Worm (Caenorhabditis elegans) whole organism, mixed stage, embryonic: ENCODE measurements around the gene rmd-2.

Experiments used
- ceh-43 ChIP-seq: fragments of 200-800 bp; sonication (Bioruptor generic); optimal IDR thresholded peaks from 2 replicates; lab custom pipeline; 2018; ENCODE audit warnings: mild to moderate bottlenecking, missing genetic modification characterization, moderate library complexity, missing compliant biosample characterization
- elt-3 ChIP-seq: fragments of 150-350 bp; optimal IDR thresholded peaks from 2 replicates; lab custom pipeline; 2014; ENCODE audit warnings: missing biosample characterization, missing genetic modification characterization
- lsy-2 ChIP-seq: fragments of 150-350 bp; optimal IDR thresholded peaks from 2 replicates; lab custom pipeline; 2014; ENCODE audit warnings: missing biosample characterization, missing genetic modification characterization
- snpc-4 ChIP-seq: fragments of 150-350 bp; optimal IDR thresholded peaks from 2 replicates; lab custom pipeline; 2014; ENCODE audit warnings: missing biosample characterization, missing genetic modification characterization
- unc-62 ChIP-seq: fragments of 150-350 bp; optimal IDR thresholded peaks from 2 replicates; lab custom pipeline; 2014; ENCODE audit warnings: missing biosample characterization, missing genetic modification reagents, missing genetic modification characterization
- ztf-11 ChIP-seq: fragments of 150-350 bp; optimal IDR thresholded peaks from 2 replicates; lab custom pipeline; 2014; ENCODE audit warnings: missing biosample characterization, missing genetic modification characterization

DNA sequence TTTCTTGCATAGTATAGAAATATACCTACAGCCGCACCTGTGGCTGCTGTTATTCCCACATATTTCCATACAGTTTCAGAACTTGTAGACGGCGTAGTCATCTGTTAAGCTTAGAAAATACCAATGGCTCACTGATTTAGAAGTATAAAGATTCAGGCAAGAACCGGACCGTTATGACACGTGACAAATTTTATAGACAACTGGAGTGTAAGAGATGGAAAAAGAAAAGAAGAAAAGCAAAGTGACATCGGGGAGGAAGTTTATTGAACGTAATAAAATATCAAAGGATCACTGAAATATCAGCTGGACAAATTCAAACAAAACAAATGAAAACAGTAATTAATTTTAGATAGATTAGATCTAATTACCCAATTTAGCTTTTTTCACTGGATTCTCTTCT lies at the start of gene rmd-2:
- no peak for TF ChIP-seq elt-3 (tag; lab: Kevin White, UChicago)
- TF ChIP-seq ztf-11, result no peak
- no peak for TF ChIP-seq unc-62 (GFP tag; lab: Kevin White, UChicago)
- TF ChIP-seq snpc-4 (tag; lab: Kevin White, UChicago), result no peak
- TF ChIP-seq lsy-2 (tag; lab: Kevin White, UChicago), result no peak
- TF ChIP-seq ceh-43 (GFP tag; lab: Kevin White, UChicago), result no peak
